Worm (Caenorhabditis elegans): ENCODE data around the gene srj-10.

ce11 chrV:16057010-16057463, 16.7 kb downstream of the srj-10 start, which contains the start of gene F14H3.5:
- TF ChIP-seq nhr-76 (tag; optimal IDR thresholded peaks at IDR 0.05): no peak
- TF ChIP-seq unc-62 (GFP tag; optimal IDR thresholded peaks at IDR 0.05): no peak
- TF ChIP-seq nhr-28 (tag; optimal IDR thresholded peaks at IDR 0.05): no peak
- no peak for TF ChIP-seq ztf-11 (tag; optimal IDR thresholded peaks at IDR 0.05)
- TF ChIP-seq tbx-8 (GFP tag; optimal IDR thresholded peaks at IDR 0.05): no peak
- no peak for TF ChIP-seq pha-4 (tag; optimal IDR thresholded peaks at IDR 0.05)
- TF ChIP-seq mep-1 (tag; optimal IDR thresholded peaks at IDR 0.05): no peak
- TF ChIP-seq unc-39 (tag; optimal IDR thresholded peaks at IDR 0.05): no peak
- no peak for TF ChIP-seq nhr-12 (tag; optimal IDR thresholded peaks at IDR 0.05)
- no peak for TF ChIP-seq unc-120 (tag; optimal IDR thresholded peaks at IDR 0.05; ENCODE audit: poor library complexity, severe bottlenecking)
- no peak for TF ChIP-seq lin-32 (GFP tag; optimal IDR thresholded peaks at IDR 0.05)
- TF ChIP-seq lin-13 (tag; optimal IDR thresholded peaks at IDR 0.05): no peak
